Fruit fly (Drosophila melanogaster): ENCODE data around the gene CG7884.

The CG7884 gene

DNA sequence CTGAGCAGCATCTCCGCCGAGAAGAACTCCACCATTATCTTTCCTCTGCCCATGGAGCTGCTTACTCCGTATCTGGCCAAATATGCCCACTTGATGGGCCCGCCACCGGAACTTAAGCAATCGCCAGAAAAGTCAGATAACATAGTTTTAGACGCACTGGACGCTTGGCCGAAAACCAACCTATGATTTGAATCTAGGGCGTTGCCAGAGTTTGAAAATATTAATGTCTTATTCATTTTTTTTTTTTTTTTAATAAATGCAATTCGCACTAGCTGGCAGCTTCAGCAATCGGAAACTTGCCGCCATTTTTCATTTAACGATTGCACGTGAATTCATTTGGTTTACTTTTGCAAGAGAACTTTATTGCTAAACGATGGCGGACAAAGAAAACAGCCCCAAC lies 30.5 kb upstream of the CG7884 start, which contains the start of gene HP1D3csd:
Gene HP1D3csd, plus strand, starts transcription at position 312 of the 400 bp plus-strand sequence.
- TF ChIP-seq Antp (GFP tag; optimal IDR thresholded peaks at IDR 0.05) (no peak), klu (GFP tag; IDR thresholded peaks at IDR 0.05) (no peak), Xrp1 (GFP tag; IDR thresholded peaks at IDR 0.05) (no peak), Lhr (GFP tag; optimal IDR thresholded peaks at IDR 0.05) (no peak), CG7928 (GFP tag; optimal IDR thresholded peaks at IDR 0.05) (no peak), mld (GFP tag; IDR thresholded peaks at IDR 0.05; ENCODE audit: partially characterized antibody) (0 out of 3 replicates have a peak, but pooled peaks have one; percentile 27), Pdp1 (GFP tag; optimal IDR thresholded peaks at IDR 0.05) (peak in 1 of 2 experiments; percentile 38), Rfx (GFP tag; IDR thresholded peaks at IDR 0.05) (no peak), CG4820 (GFP tag; optimal IDR thresholded peaks at IDR 0.05) (no peak), CG32772 (GFP tag; IDR thresholded peaks at IDR 0.05) (peak; percentile 73), zen (tag; optimal IDR thresholded peaks at IDR 0.05) (peak; percentile 5), vvl (GFP tag; IDR thresholded peaks at IDR 0.05) (peak; percentile 65; the same call in 1 of the 2 replicates), ase (GFP tag; IDR thresholded peaks at IDR 0.05) (no peak), sens (GFP tag) (peak; percentile 61), Atf6 (GFP tag; IDR thresholded peaks at IDR 0.05) (no peak), CG34224 (GFP tag; IDR thresholded peaks at IDR 0.05; ENCODE audit: partially characterized antibody) (no peak), CG6654 (GFP tag; optimal IDR thresholded peaks at IDR 0.05) (peak; percentile 98), CG12744 (GFP tag; optimal IDR thresholded peaks at IDR 0.05) (no peak), Tbp (GFP tag; optimal IDR thresholded peaks at IDR 0.05) (no peak), wek (GFP tag; optimal IDR thresholded peaks at IDR 0.05) (no peak), Med (GFP tag) (peak; percentile 52), fd96Cb (tag; optimal IDR thresholded peaks at IDR 0.05) (no peak), CG10959 (GFP tag; IDR thresholded peaks at IDR 0.05) (no peak), CG7745 (tag; optimal IDR thresholded peaks at IDR 0.05) (no peak), CG12155 (GFP tag; optimal IDR thresholded peaks at IDR 0.05) (no peak), nmo (GFP tag; optimal IDR thresholded peaks at IDR 0.05) (peak; percentile 3), CG8478 (optimal IDR thresholded peaks at IDR 0.05) (no peak), chinmo (GFP tag; IDR thresholded peaks at IDR 0.05; ENCODE audit: partially characterized antibody) (0 out of 4 replicates have a peak, but pooled peaks have one; percentile 47), CG12104 (GFP tag; optimal IDR thresholded peaks at IDR 0.05) (no peak), sqz (GFP tag; optimal IDR thresholded peaks at IDR 0.05) (peak; percentile 39), z (GFP tag; IDR thresholded peaks at IDR 0.05) (no peak), Dp (GFP tag; optimal IDR thresholded peaks at IDR 0.05) (peak; percentile 13), CG8765 (GFP tag; IDR thresholded peaks at IDR 0.05) (no peak), CTCF (GFP tag; optimal IDR thresholded peaks at IDR 0.05) (peak; percentile 25), CG17829 (tag; optimal IDR thresholded peaks at IDR 0.05) (no peak), grn (GFP tag; optimal IDR thresholded peaks at IDR 0.05) (peak; percentile 12), CG4360 (GFP tag; IDR thresholded peaks at IDR 0.05) (no peak), pzg (GFP tag; optimal IDR thresholded peaks at IDR 0.05) (peak; percentile 9), Abd-B (GFP tag; optimal IDR thresholded peaks at IDR 0.05) (peak; percentile 33), stwl (tag; optimal IDR thresholded peaks at IDR 0.05) (peak; percentile 29), CG17912 (GFP tag; optimal IDR thresholded peaks at IDR 0.05) (no peak), yki (optimal IDR thresholded peaks at IDR 0.05) (no peak), Ets97D (GFP tag; optimal IDR thresholded peaks at IDR 0.05) (peak; percentile 79), Neu2 (GFP tag; optimal IDR thresholded peaks at IDR 0.05; ENCODE audit: borderline replicate concordance) (no peak), CG14710 (tag; optimal IDR thresholded peaks at IDR 0.05) (no peak), E2f2 (GFP tag; IDR thresholded peaks at IDR 0.05) (peak; percentile 72), phol (tag; optimal IDR thresholded peaks at IDR 0.05) (peak; percentile 84), MBD-R2 (GFP tag; IDR thresholded peaks at IDR 0.05) (0 out of 2 replicates have a peak, but pooled peaks have one; percentile 14), CG17359 (tag; optimal IDR thresholded peaks at IDR 0.05) (peak; percentile 94), Hr3 (GFP tag; optimal IDR thresholded peaks at IDR 0.05) (no peak), knrl (GFP tag; IDR thresholded peaks at IDR 0.05; ENCODE audit: partially characterized antibody) (0 out of 3 replicates have a peak, but pooled peaks have one; percentile 9), Fer1 (GFP tag; optimal IDR thresholded peaks at IDR 0.05) (no peak)

Measured in whole organism, embryonic.